Worm (Caenorhabditis elegans) whole organism, L2 larva: ENCODE measurements around the gene asp-2.

ENCODE experiments used
- R02D3.7 ChIP-seq: fragments of 150-350 bp; optimal IDR thresholded peaks from 2 replicates; lab custom pipeline; 2014; ENCODE audit warnings: missing biosample characterization, missing genetic modification characterization
- ceh-16 ChIP-seq: fragments of 150-350 bp; optimal IDR thresholded peaks from 2 replicates; lab custom pipeline; 2014; ENCODE audit warnings: missing biosample characterization, missing genetic modification characterization
- ceh-82 ChIP-seq: fragments of 150-350 bp; optimal IDR thresholded peaks from 2 replicates; lab custom pipeline; 2014; ENCODE audit warnings: missing biosample characterization, missing genetic modification characterization
- ztf-11 ChIP-seq: sonication (generic microtip); optimal IDR thresholded peaks from 2 replicates; lab custom pipeline; 2017; ENCODE audit warnings: missing biosample characterization, missing genetic modification characterization

DNA sequence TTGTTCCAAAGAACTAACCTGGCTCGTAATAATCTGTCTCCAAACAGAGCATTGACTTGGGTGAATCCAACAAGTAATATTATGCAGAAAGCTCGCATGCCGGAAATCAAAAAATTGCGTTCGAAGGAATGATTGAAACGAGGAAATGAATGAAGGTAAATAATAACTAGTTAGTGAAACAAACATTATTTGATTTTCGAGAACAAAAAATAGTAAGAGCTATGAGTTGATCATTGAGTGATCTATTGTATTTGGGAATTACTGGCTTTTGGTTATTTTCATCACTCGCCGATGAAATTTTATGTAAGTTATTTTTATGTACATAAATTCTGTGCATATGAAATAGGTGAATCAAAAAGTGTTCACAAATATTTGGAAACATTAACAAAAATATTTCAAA, 48.1 kb upstream of the asp-2 start, which contains the start of gene B0222.5:
- TF ChIP-seq ceh-16 (tag; lab: Kevin White, UChicago) (no peak), R02D3.7 (tag; lab: Kevin White, UChicago) (no peak), ceh-82 (tag; lab: Kevin White, UChicago) (no peak), ztf-11 (tag; lab: Kevin White, UChicago) (no peak)
